Worm (Caenorhabditis elegans) whole organism, L3 larva: ENCODE results near the gene C29F5.8.

ENCODE experiments used
- ceh-82 ChIP-seq: fragments of 150-350 bp; optimal IDR thresholded peaks from 2 replicates; lab custom pipeline; 2014; ENCODE audit warnings: missing biosample characterization, missing genetic modification characterization
- fkh-10 ChIP-seq: sonication (generic microtip); optimal IDR thresholded peaks from 2 replicates; lab custom pipeline; 2017; ENCODE audit warnings: missing biosample characterization, missing genetic modification reagents, missing genetic modification characterization
- nhr-11 ChIP-seq: fragments of 150-350 bp; optimal IDR thresholded peaks from 2 replicates; lab custom pipeline; 2014; ENCODE audit warnings: missing biosample characterization, missing genetic modification characterization

ce11 chrII:6341076-6341475 is 34.9 kb downstream of the C29F5.8 start:
- TF ChIP-seq fkh-10 (GFP tag; lab: Kevin White, UChicago) (no peak), ceh-82 (tag; lab: Kevin White, UChicago) (no peak), nhr-11 (tag; lab: Kevin White, UChicago) (no peak)
